Fruit fly (Drosophila melanogaster): ENCODE results near the gene CG14567.
A peak's percentile ranks its signal among the peaks of the same experiment; 100 is the strongest.

The CG14567 gene

dm6 chr3L:21733387-21733786 lies 4.8 kb downstream of the CG14567 start, which contains the start of gene CG14568:
Gene CG14568 (minus strand): TSS chr3L:21733487.
- TF ChIP-seq Dll (optimal IDR thresholded peaks at IDR 0.05) (no peak), pan (optimal IDR thresholded peaks at IDR 0.05) (no peak), CG8478 (optimal IDR thresholded peaks at IDR 0.05) (no peak), psq (optimal IDR thresholded peaks at IDR 0.05) (no peak), usp (GFP tag; optimal IDR thresholded peaks at IDR 0.05) (no peak), EcR (GFP tag; optimal IDR thresholded peaks at IDR 0.05) (no peak)

dm6 chr3L:21731104-21731600 lies 7.1 kb downstream of the CG14567 start, which contains the start of gene CG14569:
Gene CG14569 (minus strand): TSS chr3L:21731550.
- no peak for TF ChIP-seq Dll (optimal IDR thresholded peaks at IDR 0.05)
- TF ChIP-seq EcR (GFP tag; optimal IDR thresholded peaks at IDR 0.05): no peak
- no peak for TF ChIP-seq usp (GFP tag; optimal IDR thresholded peaks at IDR 0.05)
- TF ChIP-seq CG8478 (optimal IDR thresholded peaks at IDR 0.05): no peak
- no peak for TF ChIP-seq psq (optimal IDR thresholded peaks at IDR 0.05)
- TF ChIP-seq pan (optimal IDR thresholded peaks at IDR 0.05): no peak

dm6 chr3L:21730354-21730753 lies 7.9 kb downstream of the CG14567 start, which contains the start of gene CG14570:
Gene CG14570 (minus strand): TSS chr3L:21730454.
- no peak for TF ChIP-seq Dll (optimal IDR thresholded peaks at IDR 0.05)
- TF ChIP-seq usp (GFP tag; optimal IDR thresholded peaks at IDR 0.05): no peak
- no peak for TF ChIP-seq EcR (GFP tag; optimal IDR thresholded peaks at IDR 0.05)
- TF ChIP-seq CG8478 (optimal IDR thresholded peaks at IDR 0.05): no peak
- TF ChIP-seq psq (optimal IDR thresholded peaks at IDR 0.05): no peak
- TF ChIP-seq pan (optimal IDR thresholded peaks at IDR 0.05): no peak

- TF ChIP-seq EcR (GFP tag; optimal IDR thresholded peaks at IDR 0.05): peak; percentile 3 to 30
- TF ChIP-seq psq (optimal IDR thresholded peaks at IDR 0.05): no peak
Observed at dm6 chr3L:21728616-21729047, 9.6 kb downstream of the CG14567 start, which contains the start of the genes CG11247 and Polr2H. Gene CG11247 (minus strand): TSS chr3L:21728806. Gene Polr2H (plus strand): TSS chr3L:21728932.

dm6 chr3L:21727728-21728124 lies 10.5 kb downstream of the CG14567 start:
- TF ChIP-seq Dll (optimal IDR thresholded peaks at IDR 0.05) (no peak), CG8478 (optimal IDR thresholded peaks at IDR 0.05) (no peak), EcR (GFP tag; optimal IDR thresholded peaks at IDR 0.05) (no peak), psq (optimal IDR thresholded peaks at IDR 0.05) (no peak)

- TF ChIP-seq EcR (GFP tag; optimal IDR thresholded peaks at IDR 0.05): no peak
- TF ChIP-seq usp (GFP tag; optimal IDR thresholded peaks at IDR 0.05): no peak
- no peak for TF ChIP-seq pan (optimal IDR thresholded peaks at IDR 0.05)
- no peak for TF ChIP-seq psq (optimal IDR thresholded peaks at IDR 0.05)
Observed at dm6 chr3L:21727013-21727727, 11.1 kb downstream of the CG14567 start.

dm6 chr3L:21720869-21721268 lies 17.4 kb downstream of the CG14567 start:
- TF ChIP-seq EcR (GFP tag; optimal IDR thresholded peaks at IDR 0.05) (no peak), Dll (optimal IDR thresholded peaks at IDR 0.05) (no peak), usp (GFP tag; optimal IDR thresholded peaks at IDR 0.05) (no peak), psq (optimal IDR thresholded peaks at IDR 0.05) (no peak), CG8478 (optimal IDR thresholded peaks at IDR 0.05) (no peak), pan (optimal IDR thresholded peaks at IDR 0.05) (no peak)

- no peak for TF ChIP-seq CG8478 (optimal IDR thresholded peaks at IDR 0.05)
- no peak for TF ChIP-seq Dll (optimal IDR thresholded peaks at IDR 0.05)
- no peak for TF ChIP-seq psq (optimal IDR thresholded peaks at IDR 0.05)
- no peak for TF ChIP-seq EcR (GFP tag; optimal IDR thresholded peaks at IDR 0.05)
- no peak for TF ChIP-seq pan (optimal IDR thresholded peaks at IDR 0.05)
- no peak for TF ChIP-seq usp (GFP tag; optimal IDR thresholded peaks at IDR 0.05)
Observed at dm6 chr3L:21718233-21718632, 20.0 kb downstream of the CG14567 start.

- TF ChIP-seq CG8478 (optimal IDR thresholded peaks at IDR 0.05) (no peak), psq (optimal IDR thresholded peaks at IDR 0.05) (no peak), EcR (GFP tag; optimal IDR thresholded peaks at IDR 0.05) (no peak), pan (optimal IDR thresholded peaks at IDR 0.05) (no peak), Dll (optimal IDR thresholded peaks at IDR 0.05) (no peak), usp (GFP tag; optimal IDR thresholded peaks at IDR 0.05) (no peak)
Observed at dm6 chr3L:21715974-21716373, 22.3 kb downstream of the CG14567 start.

- no peak for TF ChIP-seq psq (optimal IDR thresholded peaks at IDR 0.05)
- peak in 1 of 2 experiments; percentile 21 for TF ChIP-seq EcR (GFP tag; optimal IDR thresholded peaks at IDR 0.05)
Observed at dm6 chr3L:21709785-21710591, 28.2 kb downstream of the CG14567 start.

dm6 chr3L:21706144-21706926 lies 31.9 kb downstream of the CG14567 start, which contains the start of gene CG32447:
Gene CG32447 (minus strand): TSS chr3L:21706365.
- TF ChIP-seq psq (optimal IDR thresholded peaks at IDR 0.05) (no peak), CG8478 (optimal IDR thresholded peaks at IDR 0.05) (no peak), EcR (GFP tag; optimal IDR thresholded peaks at IDR 0.05) (no peak), pan (optimal IDR thresholded peaks at IDR 0.05) (no peak), usp (GFP tag; optimal IDR thresholded peaks at IDR 0.05) (no peak), Dll (optimal IDR thresholded peaks at IDR 0.05) (no peak)
